Worm (Caenorhabditis elegans) whole organism, L3 larva: ENCODE data around the gene ZC204.6.

Experiments
- R02D3.7 ChIP-seq: fragments of 150-350 bp; optimal IDR thresholded peaks from 2 replicates; lab custom pipeline; 2014; ENCODE audit warnings: missing biosample characterization, missing genetic modification characterization
- ceh-16 ChIP-seq: sonication (generic microtip); optimal IDR thresholded peaks from 2 replicates; lab custom pipeline; 2017; ENCODE audit warnings: missing biosample characterization, missing genetic modification characterization
- ceh-82 ChIP-seq: fragments of 150-350 bp; optimal IDR thresholded peaks from 2 replicates; lab custom pipeline; 2014; ENCODE audit warnings: missing biosample characterization, missing genetic modification characterization
- ceh-9 ChIP-seq: sonication (generic microtip); optimal IDR thresholded peaks from 2 replicates; lab custom pipeline; 2018; ENCODE audit warnings: missing biosample characterization, missing genetic modification characterization
- daf-12 ChIP-seq: fragments of 150-350 bp; optimal IDR thresholded peaks from 2 replicates; lab custom pipeline; 2014; ENCODE audit warnings: missing biosample characterization, missing genetic modification reagents, missing genetic modification characterization
- egl-27 ChIP-seq: sonication (generic microtip); optimal IDR thresholded peaks from 4 replicates; lab custom pipeline; 2017; ENCODE audit warnings: missing biosample characterization, missing genetic modification reagents, missing genetic modification characterization
- egl-5 ChIP-seq: fragments of 150-350 bp; optimal IDR thresholded peaks from 2 replicates; lab custom pipeline; 2017; ENCODE audit warnings: missing biosample characterization, missing genetic modification reagents, missing genetic modification characterization, inconsistent platforms
- elt-1 ChIP-seq: fragments of 150-350 bp; optimal IDR thresholded peaks from 2 replicates; lab custom pipeline; 2014; ENCODE audit warnings: missing biosample characterization, missing genetic modification characterization
- elt-2 ChIP-seq: sonication (generic microtip); optimal IDR thresholded peaks from 2 replicates; lab custom pipeline; 2016; ENCODE audit warnings: missing genetic modification reagents, mild to moderate bottlenecking, missing genetic modification characterization, missing compliant biosample characterization
- eor-1 ChIP-seq, 2 experiments: fragments of 150-350 bp; optimal IDR thresholded peaks; 2 replicates each; lab custom pipeline; 2014 to 2018; ENCODE audit warnings: missing biosample characterization in 2 of 2, missing genetic modification characterization in 2 of 2
- fkh-10 ChIP-seq: sonication (generic microtip); optimal IDR thresholded peaks from 2 replicates; lab custom pipeline; 2017; ENCODE audit warnings: missing biosample characterization, missing genetic modification reagents, missing genetic modification characterization
- fkh-2 ChIP-seq: fragments of 150-350 bp; optimal IDR thresholded peaks from 2 replicates; lab custom pipeline; 2014; ENCODE audit warnings: missing biosample characterization, missing genetic modification reagents, missing genetic modification characterization
- fos-1 ChIP-seq: fragments of 150-350 bp; optimal IDR thresholded peaks from 2 replicates; lab custom pipeline; 2014; ENCODE audit warnings: missing biosample characterization, missing genetic modification characterization
- hmg-11 ChIP-seq: sonication (generic microtip); optimal IDR thresholded peaks from 2 replicates; lab custom pipeline; 2016; ENCODE audit warnings: missing genetic modification characterization, missing compliant biosample characterization
- jun-1 ChIP-seq: fragments of 150-350 bp; optimal IDR thresholded peaks from 2 replicates; lab custom pipeline; 2014; ENCODE audit warnings: missing biosample characterization, missing genetic modification reagents, missing genetic modification characterization
- lin-15B ChIP-seq: fragments of 150-350 bp; optimal IDR thresholded peaks from 2 replicates; lab custom pipeline; 2014; ENCODE audit warnings: missing biosample characterization, missing genetic modification characterization
- lin-39 ChIP-seq: fragments of 150-350 bp; optimal IDR thresholded peaks from 2 replicates; lab custom pipeline; 2018; ENCODE audit warnings: missing biosample characterization, missing genetic modification reagents, missing genetic modification characterization
- lsy-12 ChIP-seq: sonication (generic microtip); optimal IDR thresholded peaks from 2 replicates; lab custom pipeline; 2016; ENCODE audit warnings: mild to moderate bottlenecking, missing genetic modification characterization, missing compliant biosample characterization
- mml-1 ChIP-seq: fragments of 150-350 bp; sonication (generic microtip); optimal IDR thresholded peaks from 3 replicates; lab custom pipeline; 2014; ENCODE audit warnings: missing biosample characterization, missing genetic modification characterization
- nfya-1 ChIP-seq: sonication (generic microtip); optimal IDR thresholded peaks from 2 replicates; lab custom pipeline; 2017; ENCODE audit warnings: missing genetic modification characterization, mild to moderate bottlenecking, missing compliant biosample characterization, antibody characterized with exemption, moderate library complexity; ENCODE audit not compliant: insufficient read depth
- nhr-11 ChIP-seq: fragments of 150-350 bp; optimal IDR thresholded peaks from 2 replicates; lab custom pipeline; 2014; ENCODE audit warnings: missing biosample characterization, missing genetic modification characterization
- nhr-23 ChIP-seq: fragments of 150-350 bp; optimal IDR thresholded peaks from 2 replicates; lab custom pipeline; 2014; ENCODE audit warnings: missing biosample characterization, missing genetic modification reagents, missing genetic modification characterization
- nhr-25 ChIP-seq: sonication (generic microtip); optimal IDR thresholded peaks from 2 replicates; lab custom pipeline; 2017; ENCODE audit warnings: missing biosample characterization, missing genetic modification characterization
- nhr-28 ChIP-seq: fragments of 150-350 bp; optimal IDR thresholded peaks from 2 replicates; lab custom pipeline; 2014; ENCODE audit warnings: missing biosample characterization, missing genetic modification characterization
- nhr-43 ChIP-seq: sonication (generic microtip); optimal IDR thresholded peaks from 2 replicates; lab custom pipeline; 2016; ENCODE audit warnings: mild to moderate bottlenecking, missing genetic modification characterization, missing compliant biosample characterization; ENCODE audit not compliant: poor library complexity, severe bottlenecking
- nhr-67 ChIP-seq: fragments of 150-350 bp; optimal IDR thresholded peaks from 2 replicates; lab custom pipeline; 2014; ENCODE audit warnings: missing biosample characterization, missing genetic modification characterization
- nhr-76 ChIP-seq: fragments of 150-350 bp; sonication (generic microtip); optimal IDR thresholded peaks from 5 replicates; lab custom pipeline; 2014; ENCODE audit warnings: missing biosample characterization, missing genetic modification characterization
- nhr-77 ChIP-seq: fragments of 150-350 bp; optimal IDR thresholded peaks from 2 replicates; lab custom pipeline; 2014; ENCODE audit warnings: missing biosample characterization, missing genetic modification characterization
- pha-4 ChIP-seq: fragments of 150-350 bp; optimal IDR thresholded peaks from 2 replicates; lab custom pipeline; 2014; ENCODE audit warnings: missing biosample characterization, missing genetic modification reagents, missing genetic modification characterization
- pqm-1 ChIP-seq: fragments of 150-350 bp; optimal IDR thresholded peaks from 2 replicates; lab custom pipeline; 2017; ENCODE audit warnings: missing biosample characterization, missing genetic modification characterization, inconsistent platforms
- sea-2 ChIP-seq: fragments of 150-350 bp; sonication (generic microtip); optimal IDR thresholded peaks from 4 replicates; lab custom pipeline; 2014; ENCODE audit warnings: missing biosample characterization, missing genetic modification reagents, missing genetic modification characterization
- skn-1 ChIP-seq: fragments of 150-350 bp; optimal IDR thresholded peaks from 2 replicates; lab custom pipeline; 2014; ENCODE audit warnings: missing biosample characterization, missing genetic modification characterization
- snpc-4 ChIP-seq: fragments of 150-350 bp; optimal IDR thresholded peaks from 2 replicates; lab custom pipeline; 2014; ENCODE audit warnings: missing biosample characterization, missing genetic modification characterization
- tbx-2 ChIP-seq: sonication (generic microtip); optimal IDR thresholded peaks from 2 replicates; lab custom pipeline; 2016; ENCODE audit warnings: mild to moderate bottlenecking, missing genetic modification characterization, missing compliant biosample characterization
- unc-39 ChIP-seq: sonication (generic microtip); optimal IDR thresholded peaks from 4 replicates; lab custom pipeline; 2017; ENCODE audit warnings: missing biosample characterization, missing genetic modification characterization
- unc-62 ChIP-seq: fragments of 150-350 bp; sonication (generic microtip); optimal IDR thresholded peaks from 4 replicates; lab custom pipeline; 2014; ENCODE audit warnings: missing biosample characterization, missing genetic modification reagents, missing genetic modification characterization
- zag-1 ChIP-seq: fragments of 150-350 bp; optimal IDR thresholded peaks from 2 replicates; lab custom pipeline; 2014; ENCODE audit warnings: missing biosample characterization, missing genetic modification characterization

The ZC204.6 gene

DNA sequence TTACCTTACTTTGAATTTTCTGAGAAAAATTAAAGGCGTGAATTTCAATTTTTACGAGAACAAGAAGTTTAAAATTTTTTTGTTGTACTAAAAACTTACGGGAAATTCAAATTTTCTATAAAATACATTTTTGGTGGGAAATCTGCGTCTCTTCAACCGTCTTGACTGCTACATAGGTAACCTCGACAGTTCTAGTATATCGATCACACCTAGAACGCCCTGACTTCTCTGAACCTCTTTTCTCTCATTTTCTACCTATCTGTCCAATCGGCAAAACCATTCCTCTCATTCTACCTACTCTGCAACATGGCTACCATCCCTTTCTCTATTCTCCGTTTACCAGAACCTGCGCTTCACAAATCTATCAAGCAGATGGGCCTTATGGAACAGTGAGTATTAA lies 39.1 kb upstream of the ZC204.6 start, which contains the start of gene fbxb-25:
TSS of gene fbxb-25 (plus strand) at position 301 of the 400 bp plus-strand sequence.
- TF ChIP-seq elt-2 (tag; lab: Kevin White, UChicago) (no peak), unc-62 (GFP tag; lab: Kevin White, UChicago) (no peak), nhr-67 (no peak), nhr-28 (no peak), fkh-10 (no peak), egl-5 (tag; lab: Kevin White, UChicago) (no peak), nhr-25 (no peak), hmg-11 (tag; lab: Kevin White, UChicago) (no peak), zag-1 (tag; lab: Kevin White, UChicago) (no peak), ceh-16 (tag; lab: Kevin White, UChicago) (no peak), unc-39 (tag; lab: Kevin White, UChicago) (no peak), skn-1 (no peak)

- TF ChIP-seq egl-5 (tag; lab: Kevin White, UChicago), result no peak
- no peak for TF ChIP-seq nhr-43 (tag; lab: Kevin White, UChicago)
- TF ChIP-seq daf-12 (tag; lab: Kevin White, UChicago), result no peak
- no peak for TF ChIP-seq R02D3.7 (tag; lab: Kevin White, UChicago)
- TF ChIP-seq nhr-11 (tag; lab: Kevin White, UChicago), result no peak
- no peak for TF ChIP-seq jun-1 (tag; lab: Kevin White, UChicago)
- TF ChIP-seq nhr-67, result no peak
- TF ChIP-seq hmg-11 (tag; lab: Kevin White, UChicago), result no peak
- no peak for TF ChIP-seq pha-4 (tag; lab: Kevin White, UChicago)
- TF ChIP-seq unc-62 (GFP tag; lab: Kevin White, UChicago), result no peak
- no peak for TF ChIP-seq sea-2 (GFP tag; lab: Kevin White, UChicago)
Observed at ce11 chrII:1682218-1682617, 37.6 kb upstream of the ZC204.6 start, which contains the start of gene fbxb-26. TSS of gene fbxb-26 (plus strand) at chrII:1682518.

ce11 chrII:1679081-1679480 lies 34.5 kb upstream of the ZC204.6 start, which contains the start of gene irld-36:
TSS of gene irld-36 (plus strand) at chrII:1679381.
- TF ChIP-seq eor-1 (tag; optimal IDR thresholded peaks at IDR 0.05; lab: Kevin White, UChicago) (no peak), nhr-76 (tag; lab: Kevin White, UChicago) (no peak), nhr-23 (no peak), jun-1 (tag; lab: Kevin White, UChicago) (no peak), skn-1 (no peak), nhr-25 (no peak), lin-15B (tag; lab: Kevin White, UChicago) (no peak), egl-27 (no peak), pqm-1 (tag; lab: Kevin White, UChicago) (no peak), ceh-9 (tag; lab: Kevin White, UChicago) (no peak), nhr-28 (no peak), unc-39 (tag; lab: Kevin White, UChicago) (no peak), lin-39 (no peak), daf-12 (tag; lab: Kevin White, UChicago) (no peak)

ce11 chrII:1676088-1676487 lies 31.5 kb upstream of the ZC204.6 start, which contains the start of gene fbxb-17:
TSS of gene fbxb-17 (plus strand) at chrII:1676388.
- TF ChIP-seq ceh-82, result no peak
- no peak for TF ChIP-seq nfya-1 (tag; lab: Kevin White, UChicago)
- no peak for TF ChIP-seq lin-15B (tag; lab: Kevin White, UChicago)
- TF ChIP-seq daf-12 (tag; lab: Kevin White, UChicago), result no peak
- TF ChIP-seq lsy-12 (tag; lab: Kevin White, UChicago), result no peak
- no peak for TF ChIP-seq nhr-77
- no peak for TF ChIP-seq ceh-16 (tag; lab: Kevin White, UChicago)
- TF ChIP-seq snpc-4, result no peak
- no peak for TF ChIP-seq fos-1 (tag; lab: Kevin White, UChicago)
- TF ChIP-seq lin-39, result no peak
- no peak for TF ChIP-seq nhr-23
- no peak for TF ChIP-seq fkh-2 (tag; lab: Kevin White, UChicago)
- TF ChIP-seq tbx-2, result no peak
- no peak for TF ChIP-seq mml-1 (tag; lab: Kevin White, UChicago)
- no peak for TF ChIP-seq hmg-11 (tag; lab: Kevin White, UChicago)
- TF ChIP-seq elt-1 (tag; lab: Kevin White, UChicago), result no peak
- no peak for TF ChIP-seq jun-1 (tag; lab: Kevin White, UChicago)
- TF ChIP-seq nhr-11 (tag; lab: Kevin White, UChicago), result no peak
- no peak for TF ChIP-seq ceh-9 (tag; lab: Kevin White, UChicago)
